Fruit fly (Drosophila melanogaster) whole organism: ENCODE data around the gene Spn77Ba.

Source experiments
- CG8478 ChIP-seq: fragments of >200 bp; optimal IDR thresholded peaks from 2 replicates; lab custom pipeline; 2018; ENCODE audit warnings: inconsistent platforms
- Dll ChIP-seq: fragments of >200 bp; optimal IDR thresholded peaks from 2 replicates; lab custom pipeline; 2017
- EcR ChIP-seq, 2 experiments: fragments of >200 bp; optimal IDR thresholded peaks; 2 replicates each; lab custom pipeline; 2017; ENCODE audit warnings: missing biosample characterization in 2 of 2, missing genetic modification characterization in 2 of 2, missing genetic modification reagents in 2 of 2
- pan ChIP-seq: fragments of >200 bp; optimal IDR thresholded peaks from 2 replicates; lab custom pipeline; 2017
- psq ChIP-seq: fragments of >200 bp; optimal IDR thresholded peaks from 2 replicates; lab custom pipeline; 2017
- usp ChIP-seq: fragments of >200 bp; optimal IDR thresholded peaks from 2 replicates; lab custom pipeline; 2017; ENCODE audit warnings: missing biosample characterization, missing genetic modification characterization, mixed read lengths

Gene Spn77Ba

dm6 chr3L:20353149-20353548 lies 36.2 kb downstream of the Spn77Ba start, which contains the start of gene CG5618:
CG5618 (plus strand) TSS chr3L:20353449.
- TF ChIP-seq psq (lab: Kevin White, UChicago) (no peak), Dll (lab: Kevin White, UChicago) (no peak), usp (GFP tag; lab: Kevin White, UChicago) (no peak), CG8478 (lab: Kevin White, UChicago) (no peak), pan (no peak), EcR (GFP tag; optimal IDR thresholded peaks at IDR 0.05; lab: Kevin White, UChicago) (no peak)

DNA sequence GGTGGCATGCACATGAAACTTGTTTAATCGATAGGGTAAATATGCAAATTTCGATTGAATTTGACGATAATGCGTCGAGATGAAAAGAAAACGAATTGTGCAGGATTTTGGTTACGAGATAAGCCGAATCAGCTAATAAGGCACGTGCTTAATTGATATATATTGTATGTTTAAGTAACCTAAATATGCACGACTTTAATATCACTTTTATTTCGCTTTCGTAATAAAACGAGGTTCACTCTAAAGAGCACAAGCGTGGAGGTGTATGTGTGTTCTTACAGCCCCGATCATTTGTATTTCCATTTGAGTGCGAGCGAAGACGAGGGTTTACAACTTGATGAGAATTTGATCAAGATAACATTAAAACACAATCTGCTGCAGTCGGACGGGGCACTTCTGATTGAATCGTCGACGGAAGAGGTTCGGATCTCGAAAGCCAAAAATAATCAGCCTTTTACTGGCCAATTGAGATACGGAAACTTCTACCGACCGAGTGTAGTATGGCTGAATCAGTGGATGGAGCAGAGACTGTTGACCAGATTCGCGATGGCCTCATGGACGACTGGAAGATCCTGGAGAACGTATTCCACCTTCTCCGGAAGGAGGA lies 36.8 kb downstream of the Spn77Ba start:
- TF ChIP-seq CG8478 (lab: Kevin White, UChicago) (no peak), usp (GFP tag; lab: Kevin White, UChicago) (no peak), psq (lab: Kevin White, UChicago) (no peak), EcR (GFP tag; optimal IDR thresholded peaks at IDR 0.05; lab: Kevin White, UChicago) (no peak), Dll (lab: Kevin White, UChicago) (no peak), pan (no peak)

DNA sequence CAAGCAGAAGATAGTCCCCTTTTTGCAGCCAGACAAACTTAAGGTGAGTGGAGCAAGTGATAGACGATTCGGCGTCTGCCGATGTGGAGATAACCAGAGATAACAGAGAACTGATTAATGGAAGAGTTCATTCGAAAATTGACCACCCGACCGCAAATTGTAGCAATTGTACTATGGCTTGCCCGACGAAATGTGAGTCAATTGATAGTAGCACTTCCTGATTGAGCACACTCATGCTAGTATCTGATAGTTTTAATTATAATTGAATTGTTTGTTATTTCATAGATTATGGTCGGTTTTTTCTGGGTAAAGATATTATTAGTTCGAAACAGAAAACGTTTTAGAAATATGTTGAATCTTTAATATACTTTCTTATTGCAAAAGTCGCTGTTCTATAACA lies 37.4 kb downstream of the Spn77Ba start:
- TF ChIP-seq CG8478 (lab: Kevin White, UChicago) (no peak), psq (lab: Kevin White, UChicago) (no peak), pan (no peak), EcR (GFP tag; optimal IDR thresholded peaks at IDR 0.05; lab: Kevin White, UChicago) (no peak), Dll (lab: Kevin White, UChicago) (no peak), usp (GFP tag; lab: Kevin White, UChicago) (no peak)

DNA sequence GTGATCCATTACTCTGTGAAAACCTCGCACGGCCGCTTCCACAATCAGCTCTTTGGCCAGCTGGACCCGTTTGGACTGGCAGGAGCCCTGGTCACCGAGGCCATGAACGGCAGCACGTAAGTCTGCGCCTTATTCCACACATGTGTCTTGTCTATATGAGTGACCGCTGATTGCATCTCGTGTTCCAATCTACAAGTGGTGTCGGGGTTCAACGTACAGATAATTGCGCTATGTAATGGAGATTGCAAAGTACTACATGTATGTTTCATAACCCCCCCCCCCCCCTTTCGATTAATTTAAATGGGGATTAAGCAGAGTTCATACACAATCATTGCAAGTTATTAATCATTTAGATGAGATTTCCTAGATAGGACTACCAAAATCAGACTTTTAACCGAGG lies 37.9 kb downstream of the Spn77Ba start:
- TF ChIP-seq CG8478 (lab: Kevin White, UChicago) (no peak), pan (no peak), usp (GFP tag; lab: Kevin White, UChicago) (no peak), psq (lab: Kevin White, UChicago) (no peak), Dll (lab: Kevin White, UChicago) (no peak), EcR (GFP tag; optimal IDR thresholded peaks at IDR 0.05; lab: Kevin White, UChicago) (no peak)

- no peak for TF ChIP-seq EcR (GFP tag; optimal IDR thresholded peaks at IDR 0.05; lab: Kevin White, UChicago)
- TF ChIP-seq CG8478 (lab: Kevin White, UChicago) = no peak
- TF ChIP-seq Dll (lab: Kevin White, UChicago) = no peak
- no peak for TF ChIP-seq psq (lab: Kevin White, UChicago)
- no peak for TF ChIP-seq usp (GFP tag; lab: Kevin White, UChicago)
- no peak for TF ChIP-seq pan
Observed at dm6 chr3L:20356613-20357012, 39.6 kb downstream of the Spn77Ba start, which contains the start of gene kin17. kin17 (plus strand) TSS chr3L:20356807.

DNA sequence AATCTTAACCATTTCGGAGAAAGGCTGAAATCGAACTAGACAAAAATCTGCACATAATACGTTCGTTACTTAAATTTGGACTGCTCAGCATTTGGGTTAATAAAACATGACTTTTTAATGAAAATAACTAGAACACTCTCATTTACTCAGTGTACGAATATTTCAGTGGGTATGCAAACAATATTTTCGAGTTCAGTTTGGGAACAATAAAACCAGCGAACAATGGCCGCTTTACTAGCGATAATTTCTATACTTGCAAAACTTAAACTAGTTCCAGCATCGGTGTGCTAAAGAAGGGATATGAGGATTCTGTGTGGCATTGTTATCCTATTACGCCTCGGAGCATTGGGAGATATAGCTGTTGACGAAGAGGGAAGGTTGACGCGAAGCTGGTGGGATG lies 41.2 kb downstream of the Spn77Ba start, which contains the start of gene CG5665:
Gene CG5665 (plus strand): TSS at position 301 of the 400 bp plus-strand sequence.
- no peak for TF ChIP-seq CG8478 (lab: Kevin White, UChicago)
- TF ChIP-seq Dll (lab: Kevin White, UChicago) = no peak
- no peak for TF ChIP-seq EcR (GFP tag; optimal IDR thresholded peaks at IDR 0.05; lab: Kevin White, UChicago)
- TF ChIP-seq psq (lab: Kevin White, UChicago) = no peak
- no peak for TF ChIP-seq usp (GFP tag; lab: Kevin White, UChicago)
- no peak for TF ChIP-seq pan

- no peak for TF ChIP-seq psq (lab: Kevin White, UChicago)
- no peak for TF ChIP-seq usp (GFP tag; lab: Kevin White, UChicago)
- no peak for TF ChIP-seq EcR (GFP tag; optimal IDR thresholded peaks at IDR 0.05; lab: Kevin White, UChicago)
- no peak for TF ChIP-seq CG8478 (lab: Kevin White, UChicago)
- TF ChIP-seq Dll (lab: Kevin White, UChicago) = no peak
- TF ChIP-seq pan = no peak
Observed at dm6 chr3L:20361389-20361788, 44.4 kb downstream of the Spn77Ba start, which contains the start of gene Prim2. Prim2 (minus strand) TSS chr3L:20361585.

dm6 chr3L:20366074-20366473 lies 49.1 kb downstream of the Spn77Ba start:
- TF ChIP-seq pan (no peak), Dll (lab: Kevin White, UChicago) (no peak), psq (lab: Kevin White, UChicago) (no peak), usp (GFP tag; lab: Kevin White, UChicago) (no peak), CG8478 (lab: Kevin White, UChicago) (no peak), EcR (GFP tag; optimal IDR thresholded peaks at IDR 0.05; lab: Kevin White, UChicago) (no peak)

DNA sequence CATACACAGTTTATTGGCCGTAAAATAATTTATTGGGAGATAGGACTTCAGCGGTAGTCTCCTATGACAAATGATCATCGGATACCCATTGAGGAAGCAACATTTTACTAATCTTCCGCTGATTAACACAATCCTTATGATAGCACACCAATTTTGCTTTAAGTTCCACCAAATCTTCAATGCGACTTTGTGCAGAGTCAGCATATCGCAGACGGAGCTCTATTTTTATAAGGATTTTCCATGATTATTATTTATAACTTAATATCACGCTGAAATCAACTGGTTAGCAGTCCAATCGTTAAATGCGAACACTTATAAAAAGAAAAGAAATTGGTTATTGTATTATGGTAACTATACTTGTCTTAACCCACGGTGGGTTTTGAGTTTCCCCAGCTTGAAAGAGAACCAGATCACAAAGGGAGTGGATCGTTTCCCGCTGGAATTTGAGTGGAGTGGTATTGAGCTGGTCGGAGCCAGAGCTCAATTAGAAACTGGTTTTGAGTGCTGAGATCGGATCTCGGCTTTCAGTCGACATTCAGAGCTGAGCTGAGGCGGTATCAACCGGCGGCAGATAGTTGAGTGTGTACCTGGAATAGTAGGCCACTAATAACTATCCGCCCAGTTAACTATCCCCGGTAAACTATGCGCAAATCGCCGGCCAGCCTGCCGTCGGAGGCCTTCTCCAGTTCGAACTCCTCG lies 49.8 kb downstream of the Spn77Ba start, which contains the start of the genes Toll-9 and in:
Gene Toll-9 (minus strand): TSS at position 51 of the 699 bp plus-strand sequence.
Gene in (plus strand): TSS at position 525 of the 699 bp plus-strand sequence.
- TF ChIP-seq EcR (GFP tag; optimal IDR thresholded peaks at IDR 0.05; lab: Kevin White, UChicago) (no peak), CG8478 (lab: Kevin White, UChicago) (no peak), pan (no peak), usp (GFP tag; lab: Kevin White, UChicago) (no peak), Dll (lab: Kevin White, UChicago) (no peak), psq (lab: Kevin White, UChicago) (no peak)
